Fruit fly (Drosophila melanogaster) whole organism, embryonic: ENCODE data around the gene ClC-c.
A peak's percentile ranks its signal among the peaks of the same experiment; 100 is the strongest.

Experiments
- B-H1 ChIP-seq: fragments of 200-800 bp; sonication (Bioruptor generic); IDR thresholded peaks from 3 replicates; pipeline ENCODE4 v1.3.6; 2022; ENCODE audit warnings: missing biosample characterization, missing genetic modification characterization
- BEAF-32 ChIP-seq: fragments of 200-800 bp; sonication (Bioruptor generic); optimal IDR thresholded peaks from 3 replicates; lab custom pipeline; 2017; ENCODE audit warnings: missing biosample characterization, missing genetic modification characterization, mild to moderate bottlenecking, moderate library complexity, missing genetic modification reagents
- CG12104 ChIP-seq: fragments of 200-800 bp; sonication (Bioruptor generic); optimal IDR thresholded peaks from 3 replicates; lab custom pipeline; 2016; ENCODE audit warnings: missing biosample characterization, missing genetic modification characterization
- CG12219 ChIP-seq: fragments of 200-800 bp; sonication (Bioruptor generic); optimal IDR thresholded peaks from 3 replicates; lab custom pipeline; 2018; ENCODE audit warnings: missing biosample characterization, mild to moderate bottlenecking, missing genetic modification characterization
- CG14667 ChIP-seq: fragments of 200-800 bp; sonication (Bioruptor generic); IDR thresholded peaks from 2 replicates; pipeline ENCODE4 v1.3.6; 2022; ENCODE audit warnings: missing biosample characterization, missing genetic modification characterization
- CG1529 ChIP-seq: fragments of 200-800 bp; sonication (Bioruptor generic); optimal IDR thresholded peaks from 3 replicates; lab custom pipeline; 2018; ENCODE audit warnings: missing biosample characterization, missing genetic modification characterization
- CG16813 ChIP-seq: fragments of 200-800 bp; sonication (Bioruptor generic); IDR thresholded peaks from 3 replicates; pipeline ENCODE4 v1.3.6; 2022; ENCODE audit warnings: missing biosample characterization, missing genetic modification characterization; ENCODE audit not compliant: partially characterized antibody
- CG30020 ChIP-seq: fragments of 200-800 bp; optimal IDR thresholded peaks from 2 replicates; lab custom pipeline; 2019; ENCODE audit warnings: missing biosample characterization, mild to moderate bottlenecking, missing genetic modification characterization, moderate library complexity
- CG32532 ChIP-seq: fragments of 200-800 bp; sonication (Bioruptor generic); IDR thresholded peaks from 2 replicates; pipeline ENCODE4 v1.3.6; 2022; ENCODE audit warnings: missing biosample characterization, missing genetic modification characterization
- CG3407 ChIP-seq: fragments of 200-800 bp; sonication (Bioruptor generic); optimal IDR thresholded peaks from 2 replicates; lab custom pipeline; 2018; ENCODE audit warnings: missing biosample characterization, mild to moderate bottlenecking, missing genetic modification characterization
- CG34224 ChIP-seq: fragments of 200-800 bp; sonication (Bioruptor generic); IDR thresholded peaks from 3 replicates; pipeline ENCODE4 v1.3.6; 2022; ENCODE audit warnings: missing biosample characterization, missing genetic modification characterization; ENCODE audit not compliant: partially characterized antibody
- CG4328 ChIP-seq: fragments of 200-800 bp; sonication (Bioruptor generic); optimal IDR thresholded peaks from 3 replicates; lab custom pipeline; 2017; ENCODE audit warnings: missing biosample characterization, missing genetic modification reagents, missing genetic modification characterization
- CG4404 ChIP-seq: fragments of 200-800 bp; sonication (Bioruptor generic); IDR thresholded peaks from 2 replicates; pipeline ENCODE4 v1.3.6; 2022; ENCODE audit warnings: missing biosample characterization, missing genetic modification characterization
- CG5245 ChIP-seq: fragments of 200-800 bp; sonication (Bioruptor generic); optimal IDR thresholded peaks from 3 replicates; lab custom pipeline; 2016; ENCODE audit warnings: missing biosample characterization, missing genetic modification characterization
- CG7786 ChIP-seq: fragments of 200-800 bp; sonication (Bioruptor generic); optimal IDR thresholded peaks from 2 replicates; lab custom pipeline; 2016; ENCODE audit warnings: missing biosample characterization, missing genetic modification characterization
- CG9817 ChIP-seq: fragments of 200-800 bp; sonication (Bioruptor generic); optimal IDR thresholded peaks from 2 replicates; lab custom pipeline; 2018; ENCODE audit warnings: missing biosample characterization, mild to moderate bottlenecking, missing genetic modification characterization, moderate library complexity
- CHES-1-like ChIP-seq: fragments of 200-800 bp; sonication (Bioruptor generic); optimal IDR thresholded peaks from 2 replicates; lab custom pipeline; 2016; ENCODE audit warnings: missing biosample characterization, missing genetic modification characterization
- CoRest ChIP-seq: fragments of 200-800 bp; sonication (Bioruptor generic); optimal IDR thresholded peaks from 3 replicates; lab custom pipeline; 2018; ENCODE audit warnings: missing biosample characterization, mild to moderate bottlenecking, missing genetic modification characterization, moderate library complexity
- Dad ChIP-seq: fragments of 200-800 bp; sonication (Bioruptor generic); optimal IDR thresholded peaks from 3 replicates; lab custom pipeline; 2016; ENCODE audit warnings: missing biosample characterization, missing genetic modification characterization
- Dref ChIP-seq: fragments of 200-800 bp; sonication (Bioruptor generic); IDR thresholded peaks from 2 replicates; pipeline ENCODE4 v1.3.6; 2022; ENCODE audit warnings: missing biosample characterization, missing genetic modification characterization
- E2f1 ChIP-seq: fragments of 200-800 bp; sonication (Bioruptor generic); IDR thresholded peaks from 2 replicates; pipeline ENCODE4 v1.3.6; 2022; ENCODE audit warnings: missing biosample characterization, missing genetic modification characterization
- Gsc ChIP-seq: fragments of 200-800 bp; sonication (Bioruptor generic); IDR thresholded peaks from 2 replicates; pipeline ENCODE4 v1.3.6; 2022; ENCODE audit warnings: missing biosample characterization, missing genetic modification characterization
- H2.0 ChIP-seq: fragments of 200-800 bp; sonication (Bioruptor generic); IDR thresholded peaks from 2 replicates; pipeline ENCODE4 v1.3.6; 2022; ENCODE audit warnings: missing biosample characterization, missing genetic modification characterization
- Hr3 ChIP-seq: fragments of 200-800 bp; sonication (Bioruptor generic); optimal IDR thresholded peaks from 3 replicates; lab custom pipeline; 2016; ENCODE audit warnings: missing biosample characterization, missing genetic modification characterization
- Mad ChIP-seq: fragments of 200-800 bp; sonication (Bioruptor generic); optimal IDR thresholded peaks from 2 replicates; lab custom pipeline; 2016; ENCODE audit warnings: missing biosample characterization, missing genetic modification characterization
- Myb ChIP-seq: fragments of 200-800 bp; sonication (Bioruptor generic); optimal IDR thresholded peaks from 2 replicates; lab custom pipeline; 2016; ENCODE audit warnings: missing biosample characterization, missing genetic modification characterization
- Side ChIP-seq: fragments of 200-800 bp; sonication (Bioruptor generic); optimal IDR thresholded peaks from 2 replicates; lab custom pipeline; 2016; ENCODE audit warnings: missing biosample characterization, missing genetic modification characterization
- Sox100B ChIP-seq: fragments of 200-800 bp; sonication (Bioruptor generic); optimal IDR thresholded peaks from 3 replicates; lab custom pipeline; 2018; ENCODE audit warnings: missing biosample characterization, mild to moderate bottlenecking, missing genetic modification characterization
- Taf1 ChIP-seq: fragments of 200-800 bp; sonication (Bioruptor generic); IDR thresholded peaks from 2 replicates; pipeline ENCODE4 v1.3.6; 2022; ENCODE audit warnings: missing biosample characterization, missing genetic modification characterization
- ab ChIP-seq: fragments of 200-800 bp; sonication (Bioruptor generic); optimal IDR thresholded peaks from 2 replicates; lab custom pipeline; 2016; ENCODE audit warnings: missing biosample characterization, missing genetic modification characterization
- abd-A ChIP-seq: fragments of 200-800 bp; sonication (Bioruptor generic); optimal IDR thresholded peaks from 3 replicates; lab custom pipeline; 2019; ENCODE audit warnings: missing biosample characterization, mild to moderate bottlenecking, missing genetic modification characterization, moderate library complexity
- bab2 ChIP-seq: fragments of 200-800 bp; sonication (Bioruptor generic); optimal IDR thresholded peaks from 2 replicates; lab custom pipeline; 2016; ENCODE audit warnings: missing biosample characterization, missing genetic modification characterization
- cas ChIP-seq: fragments of 200-800 bp; sonication (Bioruptor generic); IDR thresholded peaks from 2 replicates; pipeline ENCODE4 v1.3.6; 2022; ENCODE audit warnings: missing biosample characterization, missing genetic modification characterization
- corto ChIP-seq: fragments of 200-800 bp; sonication (Bioruptor generic); optimal IDR thresholded peaks from 2 replicates; lab custom pipeline; 2016; ENCODE audit warnings: missing biosample characterization, mild to moderate bottlenecking, missing genetic modification characterization, moderate library complexity
- danr ChIP-seq: fragments of 200-800 bp; sonication (Bioruptor generic); IDR thresholded peaks from 2 replicates; pipeline ENCODE4 v1.3.6; 2022; ENCODE audit warnings: missing biosample characterization, missing genetic modification characterization
- dm ChIP-seq: fragments of 200-800 bp; sonication (Bioruptor generic); optimal IDR thresholded peaks from 3 replicates; lab custom pipeline; 2016; ENCODE audit warnings: missing biosample characterization, missing genetic modification characterization
- dmrt11E ChIP-seq: fragments of 200-800 bp; sonication (Bioruptor generic); optimal IDR thresholded peaks from 3 replicates; lab custom pipeline; 2018; ENCODE audit warnings: missing biosample characterization, mild to moderate bottlenecking, missing genetic modification characterization, moderate library complexity
- fu2 ChIP-seq: fragments of 200-800 bp; sonication (Bioruptor generic); optimal IDR thresholded peaks from 2 replicates; lab custom pipeline; 2016; ENCODE audit warnings: missing biosample characterization, missing genetic modification characterization
- grau ChIP-seq: fragments of 200-800 bp; optimal IDR thresholded peaks from 3 replicates; lab custom pipeline; 2019; ENCODE audit warnings: missing biosample characterization, mild to moderate bottlenecking, missing genetic modification characterization, moderate library complexity
- ham ChIP-seq: fragments of 200-800 bp; sonication (Bioruptor generic); IDR thresholded peaks from 2 replicates; pipeline ENCODE4 v1.3.6; 2022; ENCODE audit warnings: missing biosample characterization, missing genetic modification characterization
- jigr1 ChIP-seq: fragments of 200-800 bp; sonication (Bioruptor generic); IDR thresholded peaks from 3 replicates; pipeline ENCODE4 v1.3.6; 2022; ENCODE audit warnings: missing biosample characterization, missing genetic modification characterization
- lov ChIP-seq, 2 experiments: fragments of 200-800 bp in 1 of 2; fragments of >200 bp in 1 of 2; sonication (Bioruptor generic) in 1 of 2; IDR thresholded peaks in 1 of 2; optimal IDR thresholded peaks in 1 of 2; 2 replicates in 1 of 2; 3 replicates in 1 of 2; pipeline versions ENCODE4 v1.3.6 to Lab custom; 2017 to 2022; ENCODE audit warnings: missing biosample characterization in 1 of 2, missing genetic modification characterization in 1 of 2
- nerfin-2 ChIP-seq: fragments of 200-800 bp; sonication (Bioruptor generic); IDR thresholded peaks from 2 replicates; pipeline ENCODE4 v1.3.6; 2022; ENCODE audit warnings: missing biosample characterization, missing genetic modification characterization; ENCODE audit not compliant: partially characterized antibody
- oc ChIP-seq: fragments of 200-800 bp; sonication (Bioruptor generic); optimal IDR thresholded peaks from 2 replicates; lab custom pipeline; 2018; ENCODE audit warnings: missing biosample characterization, mild to moderate bottlenecking, missing genetic modification characterization, moderate library complexity
- pros ChIP-seq: fragments of 200-800 bp; sonication (Bioruptor generic); optimal IDR thresholded peaks from 3 replicates; lab custom pipeline; 2019; ENCODE audit warnings: missing biosample characterization, mild to moderate bottlenecking, missing genetic modification characterization, moderate library complexity
- pum ChIP-seq: fragments of 200-800 bp; sonication (Bioruptor generic); optimal IDR thresholded peaks from 2 replicates; lab custom pipeline; 2016; ENCODE audit warnings: missing biosample characterization, missing genetic modification characterization
- sim ChIP-seq: fragments of 200-800 bp; sonication (Bioruptor generic); IDR thresholded peaks from 2 replicates; pipeline ENCODE4 v1.3.6; 2022; ENCODE audit warnings: missing biosample characterization, missing genetic modification characterization
- sima ChIP-seq: fragments of 200-800 bp; sonication (Bioruptor generic); optimal IDR thresholded peaks from 2 replicates; lab custom pipeline; 2016; ENCODE audit warnings: missing biosample characterization, missing genetic modification characterization
- tap ChIP-seq: fragments of 200-800 bp; optimal IDR thresholded peaks from 3 replicates; lab custom pipeline; 2019; ENCODE audit warnings: missing biosample characterization, mild to moderate bottlenecking, missing genetic modification characterization, moderate library complexity
- tio ChIP-seq: fragments of 200-800 bp; sonication (Bioruptor generic); optimal IDR thresholded peaks from 2 replicates; lab custom pipeline; 2017; ENCODE audit warnings: missing biosample characterization, missing genetic modification characterization, inconsistent platforms

The ClC-c gene

DNA sequence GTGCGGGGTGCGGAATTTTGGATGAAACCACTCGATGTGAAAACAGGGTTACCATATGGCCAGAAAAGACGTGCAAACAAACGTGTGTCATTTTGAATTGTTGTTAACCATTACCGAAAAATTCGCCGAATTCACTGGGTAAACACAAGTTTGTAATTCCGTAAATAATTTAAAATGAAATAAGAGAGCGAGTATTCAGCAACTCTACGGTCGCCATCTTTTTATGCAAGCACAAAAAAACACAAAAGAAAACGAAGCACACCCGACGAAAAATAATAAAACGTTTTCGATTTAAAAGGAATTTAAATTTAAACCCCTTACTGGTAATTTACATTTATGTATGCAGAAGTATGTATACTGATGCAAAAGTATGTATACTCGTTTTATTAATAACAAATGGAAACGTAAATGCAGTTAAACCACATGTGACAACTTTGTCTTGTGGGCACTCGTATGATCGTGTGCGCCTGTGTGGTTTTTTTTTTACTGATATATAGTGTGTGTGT is 44.4 kb upstream of the ClC-c start (continued):
- TF ChIP-seq CG12104 (GFP tag; lab: Kevin White, UChicago): peak; percentile 88
- TF ChIP-seq CG30020 (tag; lab: Kevin White, UChicago): peak; percentile 53
- peak; percentile 77 for TF ChIP-seq ab
- peak; percentile 75 for TF ChIP-seq CG4328 (GFP tag; lab: Kevin White, UChicago)
- TF ChIP-seq B-H1 (GFP tag; lab: Robert Waterston, UW): peak; percentile 90
- TF ChIP-seq dm (GFP tag; lab: Kevin White, UChicago): peak; percentile 73
- TF ChIP-seq pros (GFP tag; lab: Kevin White, UChicago): peak; percentile 48
- peak; percentile 91 for TF ChIP-seq Side (GFP tag; lab: Kevin White, UChicago)
- TF ChIP-seq cas (GFP tag; lab: Robert Waterston, UW): peak; percentile 69
- peak; percentile 91 for TF ChIP-seq CG7786
- peak; percentile 96 for TF ChIP-seq CG32532
- TF ChIP-seq sima (GFP tag; lab: Kevin White, UChicago): peak; percentile 64
- peak; percentile 90 for TF ChIP-seq dmrt11E
- TF ChIP-seq E2f1 (GFP tag; lab: Robert Waterston, UW): peak; percentile 94
- peak; percentile 78 for TF ChIP-seq sim (GFP tag; lab: Robert Waterston, UW)
- TF ChIP-seq fu2: peak; percentile 87
- TF ChIP-seq Myb: peak; percentile 73
- TF ChIP-seq Taf1: peak; percentile 84
- TF ChIP-seq jigr1 (GFP tag; lab: Robert Waterston, UW): 0 out of 3 replicates have a peak, but pooled peaks have one; percentile 48
- TF ChIP-seq tio (GFP tag; lab: Kevin White, UChicago): peak; percentile 76
- peak; percentile 41 for TF ChIP-seq abd-A (tag; lab: Kevin White, UChicago)
- TF ChIP-seq corto: peak; percentile 97
- peak; percentile 94 for TF ChIP-seq CG12219
- peak; percentile 91 for TF ChIP-seq grau (tag; lab: Kevin White, UChicago)
- peak; percentile 83 for TF ChIP-seq Dad (GFP tag; lab: Kevin White, UChicago)
- peak; percentile 45; the same call in 1 of the 2 replicates for TF ChIP-seq ham
- peak; percentile 84 for TF ChIP-seq bab2 (GFP tag; lab: Kevin White, UChicago)
- TF ChIP-seq CHES-1-like (GFP tag; lab: Kevin White, UChicago): peak; percentile 91
- peak; percentile 72 for TF ChIP-seq CG4404 (GFP tag; lab: Robert Waterston, UW)
- TF ChIP-seq Hr3 (GFP tag; lab: Kevin White, UChicago): peak; percentile 85
- no peak; the same call in none of the 2 replicates for TF ChIP-seq danr (GFP tag; lab: Robert Waterston, UW)
- TF ChIP-seq Sox100B (GFP tag; lab: Kevin White, UChicago): peak; percentile 89
- TF ChIP-seq nerfin-2: no peak
- TF ChIP-seq lov (optimal IDR thresholded peaks at IDR 0.05; lab: Kevin White, UChicago): no peak
- TF ChIP-seq lov (GFP tag; IDR thresholded peaks at IDR 0.05; lab: Robert Waterston, UW): peak; percentile 89
- no peak for TF ChIP-seq CG16813 (GFP tag; lab: Robert Waterston, UW)
- peak; percentile 82 for TF ChIP-seq pum
- TF ChIP-seq CG34224 (GFP tag; lab: Robert Waterston, UW): no peak
- TF ChIP-seq Dref (GFP tag; lab: Robert Waterston, UW): peak; percentile 32; the same call in 1 of the 2 replicates
- TF ChIP-seq CG3407 (GFP tag; lab: Kevin White, UChicago): peak; percentile 81
- TF ChIP-seq H2.0 (GFP tag; lab: Robert Waterston, UW): peak; percentile 86
- peak; percentile 89 for TF ChIP-seq CG1529
- TF ChIP-seq CG14667 (GFP tag; lab: Robert Waterston, UW): peak; percentile 86
- TF ChIP-seq tap (tag; lab: Kevin White, UChicago): peak; percentile 92
- TF ChIP-seq Gsc (GFP tag; lab: Robert Waterston, UW): no peak
- TF ChIP-seq Mad: peak; percentile 88
- no peak for TF ChIP-seq BEAF-32 (GFP tag; lab: Kevin White, UChicago)
- TF ChIP-seq CG9817 (tag; lab: Kevin White, UChicago): peak; percentile 90
- TF ChIP-seq oc (tag; lab: Kevin White, UChicago): peak; percentile 94
- TF ChIP-seq CoRest (tag; lab: Kevin White, UChicago): peak; percentile 95
- TF ChIP-seq CG5245 (GFP tag; lab: Kevin White, UChicago): peak; percentile 63
